Fruit fly (Drosophila melanogaster) whole organism, prepupa: ENCODE results near the gene U4-U6-60K.

Experiments used
- CG10631 ChIP-seq: fragments of 200-800 bp; sonication (Bioruptor generic); optimal IDR thresholded peaks from 2 replicates; lab custom pipeline; 2016; ENCODE audit warnings: missing biosample characterization, missing genetic modification characterization
- CG34406 ChIP-seq: fragments of 200-800 bp; sonication (Bioruptor generic); optimal IDR thresholded peaks from 3 replicates; lab custom pipeline; 2016; ENCODE audit warnings: missing biosample characterization, missing genetic modification characterization
- Eip75B ChIP-seq: fragments of 200-800 bp; sonication (Bioruptor generic); optimal IDR thresholded peaks from 3 replicates; lab custom pipeline; 2016; ENCODE audit warnings: missing biosample characterization, missing genetic modification characterization
- Gug ChIP-seq: fragments of 200-800 bp; sonication (Bioruptor generic); IDR thresholded peaks from 2 replicates; pipeline ENCODE4 v1.3.6; 2022; ENCODE audit warnings: missing biosample characterization, missing genetic modification characterization
- Hr38 ChIP-seq: sonication (Bioruptor generic); optimal IDR thresholded peaks from 2 replicates; lab custom pipeline; 2016; ENCODE audit warnings: missing biosample characterization, missing genetic modification characterization
- Hr39 ChIP-seq: fragments of 200-800 bp; sonication (Bioruptor generic); optimal IDR thresholded peaks from 2 replicates; lab custom pipeline; 2016; ENCODE audit warnings: missing biosample characterization, missing genetic modification characterization
- OdsH ChIP-seq: fragments of 200-800 bp; sonication (Bioruptor generic); optimal IDR thresholded peaks from 3 replicates; lab custom pipeline; 2016; ENCODE audit warnings: missing biosample characterization, missing genetic modification characterization
- Sox15 ChIP-seq: fragments of 200-800 bp; sonication (Bioruptor generic); optimal IDR thresholded peaks from 3 replicates; lab custom pipeline; 2016; ENCODE audit warnings: missing biosample characterization, missing genetic modification characterization
- eg ChIP-seq: fragments of 200-800 bp; sonication (Bioruptor generic); IDR thresholded peaks from 3 replicates; pipeline ENCODE4 v1.3.6; 2022; ENCODE audit warnings: missing biosample characterization, missing genetic modification characterization

DNA sequence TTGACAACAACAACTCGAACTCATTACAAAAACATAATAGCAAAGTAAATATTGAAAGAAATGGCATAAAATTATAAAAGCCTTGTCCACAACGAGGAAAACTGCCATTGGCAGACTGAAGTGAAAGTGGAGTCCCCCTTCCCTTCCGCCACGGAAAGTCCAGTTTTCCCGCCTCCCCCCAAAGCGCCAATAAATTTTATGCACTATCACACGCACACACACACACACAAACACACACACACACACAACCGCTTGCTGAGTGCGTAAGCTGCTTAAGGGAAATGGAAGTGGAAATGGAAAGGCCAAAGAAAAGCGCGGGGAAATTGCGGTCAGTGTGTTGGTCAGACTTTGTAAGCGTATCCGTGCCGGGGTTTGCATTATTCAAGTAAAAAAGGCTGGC is 51.2 kb downstream of the U4-U6-60K start:
- TF ChIP-seq eg (GFP tag; lab: Robert Waterston, UW) (no peak), Gug (GFP tag; lab: Robert Waterston, UW) (no peak), Hr39 (GFP tag; lab: Kevin White, UChicago) (no peak), Hr38 (no peak), CG10631 (GFP tag; lab: Kevin White, UChicago) (no peak), OdsH (GFP tag; lab: Kevin White, UChicago) (no peak), Sox15 (GFP tag; lab: Kevin White, UChicago) (no peak), Eip75B (GFP tag; lab: Kevin White, UChicago) (no peak), CG34406 (GFP tag; lab: Kevin White, UChicago) (no peak)
